Fruit fly (Drosophila melanogaster): ENCODE measurements around the gene CG18417.
A peak's percentile ranks its signal among the peaks of the same experiment; 100 is the strongest.

The CG18417 gene

DNA sequence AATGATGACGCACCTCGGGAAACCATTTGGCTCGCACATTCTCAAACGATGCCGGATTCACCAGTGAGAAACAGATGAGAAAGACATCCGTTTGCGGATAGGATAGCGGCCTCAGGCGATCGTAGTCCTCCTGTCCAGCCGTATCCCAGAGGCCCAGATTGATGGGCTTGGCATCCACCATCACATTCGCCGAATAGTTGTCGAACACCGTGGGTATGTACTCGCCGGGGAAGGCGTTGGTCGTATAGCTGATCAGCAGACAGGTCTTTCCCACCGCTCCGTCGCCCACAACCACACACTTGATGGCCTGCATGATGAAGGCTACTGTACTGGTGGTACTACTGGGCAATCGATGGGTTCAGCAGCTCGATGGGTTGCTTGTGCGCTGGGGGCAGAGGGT lies 34.3 kb downstream of the CG18417 start (continued):
- TF ChIP-seq B-H1 (GFP tag; IDR thresholded peaks at IDR 0.05) (no peak), CG32532 (GFP tag; IDR thresholded peaks at IDR 0.05) (no peak), Usf (GFP tag; optimal IDR thresholded peaks at IDR 0.05) (no peak), CG14441 (GFP tag; IDR thresholded peaks at IDR 0.05) (no peak), trh (GFP tag; optimal IDR thresholded peaks at IDR 0.05) (no peak), HLH54F (GFP tag; optimal IDR thresholded peaks at IDR 0.05) (no peak), CG9932 (GFP tag; IDR thresholded peaks at IDR 0.05) (0 out of 2 replicates have a peak, but pooled peaks have one; percentile 18), ci (GFP tag; IDR thresholded peaks at IDR 0.05) (peak; percentile 43; the same call in 1 of the 3 replicates), CG18011 (GFP tag; optimal IDR thresholded peaks at IDR 0.05) (no peak), NC2α (GFP tag; optimal IDR thresholded peaks at IDR 0.05) (no peak), HmgD (GFP tag; optimal IDR thresholded peaks at IDR 0.05) (no peak), tx (GFP tag; optimal IDR thresholded peaks at IDR 0.05) (no peak), NfI (GFP tag; optimal IDR thresholded peaks at IDR 0.05) (no peak), hb (GFP tag; IDR thresholded peaks at IDR 0.05; ENCODE audit: partially characterized antibody) (no peak), CG13296 (GFP tag; optimal IDR thresholded peaks at IDR 0.05) (no peak), Lim3 (GFP tag; IDR thresholded peaks at IDR 0.05) (no peak), Jarid2 (GFP tag; optimal IDR thresholded peaks at IDR 0.05) (no peak), Med (GFP tag) (peak; percentile 74)

DNA sequence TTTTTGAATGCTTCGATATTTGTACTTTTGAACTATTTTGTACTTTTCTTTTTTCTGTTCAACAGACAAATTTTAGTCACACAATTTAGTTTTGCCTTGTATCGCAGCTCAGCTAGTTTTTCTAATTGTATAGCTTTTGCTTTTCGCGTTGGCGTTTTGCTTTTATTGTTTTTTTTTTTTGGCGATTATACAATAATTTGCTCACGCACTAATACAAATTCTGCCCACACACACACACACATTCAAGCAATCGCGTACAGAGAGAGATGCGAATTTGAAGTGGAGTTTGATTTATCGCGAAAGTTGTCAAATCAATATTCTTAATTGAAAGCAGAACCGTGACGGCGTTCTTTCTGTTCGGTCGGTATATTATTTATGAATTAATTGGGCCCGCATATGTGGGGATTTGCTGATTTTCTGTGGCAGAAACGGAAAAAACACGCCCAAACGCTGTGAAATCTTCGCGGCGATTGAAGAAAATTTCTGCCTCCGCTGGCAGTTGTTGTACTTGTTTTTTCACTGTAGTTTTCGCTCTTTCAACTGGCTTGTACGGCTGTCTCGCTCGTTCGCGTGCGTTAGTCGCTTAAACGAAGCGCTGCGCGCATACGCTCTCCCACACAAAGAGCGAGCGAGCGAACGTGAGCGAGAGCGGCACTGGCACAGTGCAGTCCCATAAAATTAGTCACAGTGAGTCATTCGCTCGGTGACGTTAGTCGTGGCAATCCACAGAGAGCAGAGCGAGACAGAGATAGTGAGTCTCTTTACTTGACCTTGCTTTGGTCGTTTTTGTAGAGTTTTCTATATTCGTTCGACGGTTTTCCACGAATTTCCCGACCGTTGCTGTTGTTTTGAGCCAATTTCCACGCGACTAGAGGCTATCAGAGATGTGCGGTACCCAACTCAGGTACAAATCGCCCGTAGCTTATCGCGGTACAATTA lies 35.1 kb downstream of the CG18417 start, which contains the start of gene Rac2:
Rac2 (minus strand) TSS at position 476 of the 939 bp plus-strand sequence.
- no peak for TF ChIP-seq CG16863 (GFP tag; optimal IDR thresholded peaks at IDR 0.05)
- peak; percentile 60 for TF ChIP-seq stwl (tag; optimal IDR thresholded peaks at IDR 0.05)
- no peak for TF ChIP-seq CG30020 (tag; optimal IDR thresholded peaks at IDR 0.05)
- peak; percentile 91 for TF ChIP-seq CG8478 (optimal IDR thresholded peaks at IDR 0.05)
- TF ChIP-seq chm (GFP tag; IDR thresholded peaks at IDR 0.05) = peak; percentile 49
- peak; percentile 85 for TF ChIP-seq shn (GFP tag; optimal IDR thresholded peaks at IDR 0.05)
- TF ChIP-seq CG4360 (GFP tag; IDR thresholded peaks at IDR 0.05) = peak; percentile 14; the same call in 1 of the 2 replicates
- TF ChIP-seq gsb (GFP tag; IDR thresholded peaks at IDR 0.05) = 0 out of 2 replicates have a peak, but pooled peaks have one; percentile 7
- TF ChIP-seq ind (GFP tag; optimal IDR thresholded peaks at IDR 0.05) = peak; percentile 3
- 0 out of 2 replicates have a peak, but pooled peaks have one; percentile 10 for TF ChIP-seq CG17328 (GFP tag; IDR thresholded peaks at IDR 0.05)
- TF ChIP-seq oc (tag; optimal IDR thresholded peaks at IDR 0.05) = peak; percentile 38
- TF ChIP-seq run (tag; optimal IDR thresholded peaks at IDR 0.05) = no peak
- no peak for TF ChIP-seq CG10462 (GFP tag; optimal IDR thresholded peaks at IDR 0.05)
- no peak for TF ChIP-seq Hand (GFP tag; optimal IDR thresholded peaks at IDR 0.05)
- peak; percentile 14 for TF ChIP-seq Nf-YB (GFP tag; optimal IDR thresholded peaks at IDR 0.05)
- peak; percentile 57 for TF ChIP-seq Atf3 (GFP tag; optimal IDR thresholded peaks at IDR 0.05)
- peak in 1 of 3 experiments; percentile 99 for TF ChIP-seq Stat92E (GFP tag; optimal IDR thresholded peaks at IDR 0.05)
- peak; percentile 22 for TF ChIP-seq odd (GFP tag; optimal IDR thresholded peaks at IDR 0.05)
- TF ChIP-seq Hr51 (GFP tag; optimal IDR thresholded peaks at IDR 0.05) = no peak
- peak; percentile 51; the same call in 2 of the 4 replicates for TF ChIP-seq Dll (GFP tag; IDR thresholded peaks at IDR 0.05; ENCODE audit: partially characterized antibody)
- no peak for TF ChIP-seq CG4707 (GFP tag; optimal IDR thresholded peaks at IDR 0.05)
- peak; percentile 53; the same call in 2 of the 3 replicates for TF ChIP-seq Opbp (GFP tag; IDR thresholded peaks at IDR 0.05; ENCODE audit: partially characterized antibody)
- TF ChIP-seq CG10543 (GFP tag; optimal IDR thresholded peaks at IDR 0.05) = peak; percentile 67
- TF ChIP-seq chn (GFP tag; optimal IDR thresholded peaks at IDR 0.05) = peak; percentile 57
- peak; percentile 54 for TF ChIP-seq caup (GFP tag; optimal IDR thresholded peaks at IDR 0.05; ENCODE audit: severe bottlenecking)
- TF ChIP-seq nom (GFP tag; optimal IDR thresholded peaks at IDR 0.05) = peak; percentile 67
- TF ChIP-seq chinmo (GFP tag; IDR thresholded peaks at IDR 0.05; ENCODE audit: partially characterized antibody) = peak; percentile 86; the same call in 2 of the 4 replicates
- 0 out of 2 replicates have a peak, but pooled peaks have one; percentile 4 for TF ChIP-seq CG11247 (GFP tag; IDR thresholded peaks at IDR 0.05)
- peak; percentile 31 for TF ChIP-seq CG13296 (GFP tag; optimal IDR thresholded peaks at IDR 0.05)
- TF ChIP-seq HmgZ (tag; optimal IDR thresholded peaks at IDR 0.05) = peak; percentile 19

Measured in whole organism, embryonic.